Worm (Caenorhabditis elegans) whole organism, L4/young adult: Measurements from ENCODE around the gene F46B3.23.

Experiments used
- W03F9.2 ChIP-seq: fragments of 150-350 bp; optimal IDR thresholded peaks from 2 replicates; lab custom pipeline; 2014; ENCODE audit warnings: missing biosample characterization, missing genetic modification characterization
- dao-5 ChIP-seq: sonication (generic microtip); optimal IDR thresholded peaks from 2 replicates; lab custom pipeline; 2016; ENCODE audit warnings: missing genotype, missing genetic modification characterization, moderate library complexity, missing compliant biosample characterization
- him-1 ChIP-seq: sonication (generic microtip); optimal IDR thresholded peaks from 2 replicates; lab custom pipeline; 2016; ENCODE audit warnings: missing genotype, missing genetic modification reagents, missing genetic modification characterization, missing compliant biosample characterization

DNA sequence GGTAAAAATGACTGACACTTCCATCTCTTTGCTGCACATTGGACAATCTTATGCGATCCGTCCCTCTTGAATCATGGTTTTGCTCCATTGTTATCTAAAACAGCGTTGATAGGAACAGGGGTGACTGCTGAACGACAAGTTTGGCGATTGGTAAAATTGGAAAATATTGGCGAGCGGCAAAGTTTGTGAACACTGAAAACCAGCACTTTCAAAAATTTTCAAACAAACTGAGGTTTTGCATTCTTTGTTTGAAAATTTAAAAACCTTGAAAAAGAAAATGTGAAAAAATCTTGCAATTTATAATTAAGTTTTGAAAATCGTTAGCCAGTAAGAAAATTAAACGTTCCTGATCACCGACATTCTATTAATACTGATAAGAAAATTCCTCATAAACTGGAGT lies 40.1 kb downstream of the F46B3.23 start, which contains the start of gene F26F2.3:
- no peak for TF ChIP-seq him-1 (tag; lab: Kevin White, UChicago)
- TF ChIP-seq W03F9.2 (tag; lab: Kevin White, UChicago) = no peak
- no peak for TF ChIP-seq dao-5 (tag; lab: Kevin White, UChicago)
